Fruit fly (Drosophila melanogaster): ENCODE results near the gene CG15803.

Gene CG15803

DNA sequence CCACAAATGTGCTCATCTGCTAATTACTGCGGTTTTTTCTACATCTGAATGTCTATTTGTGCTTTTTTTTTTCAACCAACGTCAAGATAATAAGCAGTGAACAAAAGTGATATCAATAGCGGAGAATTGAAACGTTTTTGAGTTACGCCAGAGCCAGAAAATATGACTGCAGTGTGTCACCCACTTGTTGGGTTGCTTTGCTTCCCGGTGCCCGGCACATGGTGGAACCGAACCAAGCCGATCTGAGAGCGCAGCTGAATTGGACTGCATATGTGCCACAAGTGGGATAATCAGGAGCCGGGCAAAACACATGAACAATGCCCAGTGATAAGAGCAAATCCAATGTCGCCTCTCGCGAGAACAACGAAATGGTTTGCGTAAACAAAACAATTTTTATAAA, 68.2 kb downstream of the CG15803 start:
- TF ChIP-seq Ets96B (tag; optimal IDR thresholded peaks at IDR 0.05) (no peak), CG11762 (GFP tag; optimal IDR thresholded peaks at IDR 0.05; ENCODE audit: insufficient read depth) (no peak), Eip78C (GFP tag) (peak; percentile 32), CG3919 (GFP tag; optimal IDR thresholded peaks at IDR 0.05) (no peak), eg (GFP tag; IDR thresholded peaks at IDR 0.05) (no peak), svp (GFP tag) (peak; percentile 73), Sox102F (GFP tag; optimal IDR thresholded peaks at IDR 0.05) (no peak), CG16779 (tag; optimal IDR thresholded peaks at IDR 0.05) (no peak), vri (GFP tag; optimal IDR thresholded peaks at IDR 0.05) (peak; percentile 66)

DNA sequence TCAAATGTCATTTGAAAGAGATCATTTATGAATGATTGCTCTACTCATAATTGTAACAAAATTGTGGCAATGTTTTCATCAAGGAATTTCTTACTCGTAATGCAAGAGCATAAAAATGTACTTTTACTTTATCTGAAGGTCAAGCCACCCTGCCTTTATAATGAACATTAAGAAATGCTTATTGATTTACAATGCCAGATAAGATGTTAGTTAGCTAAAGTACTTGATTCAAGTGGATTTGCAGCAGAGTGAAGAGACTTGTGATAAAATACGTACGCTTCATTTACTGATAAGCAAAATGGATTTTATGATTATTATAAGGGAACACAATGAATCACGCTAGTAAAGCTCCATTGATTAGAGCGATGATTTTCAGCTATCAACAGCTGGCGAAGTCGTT, 68.7 kb downstream of the CG15803 start:
- TF ChIP-seq Sox14 (GFP tag; optimal IDR thresholded peaks at IDR 0.05) (no peak), svp (GFP tag) (peak; percentile 69)

- no peak for TF ChIP-seq Hr4 (GFP tag; optimal IDR thresholded peaks at IDR 0.05)
- TF ChIP-seq acj6 (GFP tag; optimal IDR thresholded peaks at IDR 0.05): no peak
- TF ChIP-seq CG11294 (GFP tag; IDR thresholded peaks at IDR 0.05): no peak
- no peak for TF ChIP-seq svp (GFP tag)
- no peak for TF ChIP-seq CG3032 (tag; optimal IDR thresholded peaks at IDR 0.05)
- no peak for TF ChIP-seq Lpt (GFP tag; optimal IDR thresholded peaks at IDR 0.05)
- no peak for TF ChIP-seq CG16779 (tag; optimal IDR thresholded peaks at IDR 0.05)
- TF ChIP-seq Eip78C (GFP tag): no peak
- no peak for TF ChIP-seq cyc (GFP tag; optimal IDR thresholded peaks at IDR 0.05)
- TF ChIP-seq CG11902 (GFP tag; optimal IDR thresholded peaks at IDR 0.05): no peak
- TF ChIP-seq Gug (GFP tag; IDR thresholded peaks at IDR 0.05): no peak
- no peak for TF ChIP-seq CG10631 (GFP tag; optimal IDR thresholded peaks at IDR 0.05)
- no peak for TF ChIP-seq Eip75B (GFP tag; optimal IDR thresholded peaks at IDR 0.05)
- TF ChIP-seq dac (GFP tag; optimal IDR thresholded peaks at IDR 0.05): no peak
- TF ChIP-seq CG1621 (tag; optimal IDR thresholded peaks at IDR 0.05): no peak
Measured at dm6 chr3R:18288677-18289076, 71.9 kb downstream of the CG15803 start, which contains the start of gene CG7131. Gene CG7131 (minus strand): TSS chr3R:18288777.

dm6 chr3R:18283441-18283840, 77.1 kb downstream of the CG15803 start, which contains the start of the genes CG14312 and CG8064:
Gene CG14312 (minus strand): TSS chr3R:18283528.
Gene CG8064 (plus strand): TSS chr3R:18283660.
- TF ChIP-seq svp (GFP tag) (peak; percentile 35), CG9139 (GFP tag; optimal IDR thresholded peaks at IDR 0.05) (no peak), fkh (GFP tag; optimal IDR thresholded peaks at IDR 0.05) (no peak), Lpt (GFP tag; optimal IDR thresholded peaks at IDR 0.05) (no peak), vri (GFP tag; optimal IDR thresholded peaks at IDR 0.05) (no peak), CG10631 (GFP tag; optimal IDR thresholded peaks at IDR 0.05) (no peak)
